Worm (Caenorhabditis elegans): ENCODE data around the gene T01C3.2.

DNA sequence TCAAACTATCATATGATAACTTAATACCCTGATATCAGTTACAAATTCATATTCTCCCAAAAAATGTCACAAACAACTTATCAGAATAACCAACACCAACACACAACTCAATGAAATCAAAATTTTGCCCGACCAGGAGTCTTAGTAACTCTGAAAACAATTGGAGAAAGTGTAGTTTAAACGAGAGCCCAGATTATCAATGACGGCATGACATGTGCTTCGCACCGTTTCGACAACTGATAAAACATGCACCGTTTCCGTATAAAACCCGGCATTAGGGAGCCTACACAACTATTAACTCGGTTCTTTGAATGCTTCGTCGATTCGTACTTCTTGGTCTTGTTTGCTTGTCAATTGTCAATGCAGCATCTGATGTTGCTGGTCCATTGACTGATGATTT, 2.7 kb downstream of the T01C3.2 start, which contains the start of gene fil-1:
- TF ChIP-seq ceh-40 (GFP tag; IDR thresholded peaks at IDR 0.05), result no peak
- TF ChIP-seq nfyb-1 (GFP tag; IDR thresholded peaks at IDR 0.05), result no peak
- TF ChIP-seq pha-4 (tag; optimal IDR thresholded peaks at IDR 0.05), result no peak
- TF ChIP-seq madf-8 (GFP tag; conservative IDR thresholded peaks at IDR 0.05), result no peak
- no peak for TF ChIP-seq snpc-4 (GFP tag; optimal IDR thresholded peaks at IDR 0.05)
- no peak for TF ChIP-seq snpc-4 (tag; optimal IDR thresholded peaks at IDR 0.05)
- TF ChIP-seq ztf-25 (GFP tag; IDR thresholded peaks at IDR 0.05), result no peak
- TF ChIP-seq athp-1 (tag; optimal IDR thresholded peaks at IDR 0.05), result no peak
- TF ChIP-seq bed-2 (GFP tag; IDR thresholded peaks at IDR 0.05), result no peak
- no peak for TF ChIP-seq F37B4.10 (GFP tag; IDR thresholded peaks at IDR 0.05)

All from whole organism, young adult.